Worm (Caenorhabditis elegans) whole organism, L1 larva: ENCODE data around the gene Y6G8.15.
A peak's percentile ranks its signal among the peaks of the same experiment; 100 is the strongest.

Source experiments
- elt-2 ChIP-seq: sonication (generic microtip); optimal IDR thresholded peaks from 2 replicates; lab custom pipeline; 2016; ENCODE audit warnings: missing genetic modification characterization, mild to moderate bottlenecking, inconsistent platforms, missing compliant biosample characterization, missing genetic modification reagents
- fos-1 ChIP-seq: fragments of 150-350 bp; optimal IDR thresholded peaks from 2 replicates; lab custom pipeline; 2014; ENCODE audit warnings: missing biosample characterization, missing genetic modification characterization
- lin-39 ChIP-seq: fragments of 150-350 bp; optimal IDR thresholded peaks from 2 replicates; lab custom pipeline; 2014; ENCODE audit warnings: missing biosample characterization, missing genetic modification reagents, missing genetic modification characterization
- nhr-77 ChIP-seq: fragments of 150-350 bp; optimal IDR thresholded peaks from 2 replicates; lab custom pipeline; 2014; ENCODE audit warnings: missing biosample characterization, missing genetic modification characterization
- snpc-4 ChIP-seq: fragments of 150-350 bp; optimal IDR thresholded peaks from 2 replicates; lab custom pipeline; 2014; ENCODE audit warnings: missing biosample characterization, missing genetic modification characterization
- vab-15 ChIP-seq: sonication (generic microtip); optimal IDR thresholded peaks from 2 replicates; lab custom pipeline; 2017; ENCODE audit warnings: missing genotype, mild to moderate bottlenecking, missing genetic modification characterization, missing compliant biosample characterization
- zip-4 ChIP-seq: fragments of 200-800 bp; sonication (Bioruptor generic); optimal IDR thresholded peaks from 2 replicates; lab custom pipeline; 2018; ENCODE audit warnings: mild to moderate bottlenecking, missing genetic modification characterization, moderate library complexity, missing compliant biosample characterization

- TF ChIP-seq snpc-4 (tag; lab: Kevin White, UChicago) (no peak), elt-2 (peak; percentile 72), lin-39 (no peak), vab-15 (tag; lab: Kevin White, UChicago) (no peak), zip-4 (GFP tag; lab: Kevin White, UChicago) (no peak), nhr-77 (tag; lab: Kevin White, UChicago) (no peak), fos-1 (tag; lab: Kevin White, UChicago) (no peak)
Observed at ce11 chrV:17616807-17617206, 6.4 kb upstream of the Y6G8.15 start, which contains the start of gene Y6G8.6.
